Worm (Caenorhabditis elegans) whole organism, early embryonic: ENCODE data around the gene asg-2.
"Not testable (repeated sequence)": the region's sequence is repeated elsewhere in the genome, so short reads cannot be mapped to it uniquely, and the experiment has no call there.

Experiments used
- aly-1 ChIP-seq: sonication (generic microtip); optimal IDR thresholded peaks from 2 replicates; lab custom pipeline; 2016; ENCODE audit warnings: missing genetic modification characterization, missing compliant biosample characterization
- ama-1 ChIP-seq: fragments of 150-350 bp; optimal IDR thresholded peaks from 2 replicates; lab custom pipeline; 2014
- ceh-13 ChIP-seq: fragments of 200-800 bp; sonication (Bioruptor generic); optimal IDR thresholded peaks from 2 replicates; lab custom pipeline; 2018; ENCODE audit warnings: mild to moderate bottlenecking, missing genetic modification characterization, missing compliant biosample characterization
- flt-1 ChIP-seq: fragments of 200-800 bp; sonication (Bioruptor generic); IDR thresholded peaks from 2 replicates; pipeline ENCODE4 v1.3.6; 2022; ENCODE audit warnings: missing genetic modification characterization, missing compliant biosample characterization
- hmg-4 ChIP-seq: fragments of 200-800 bp; sonication (Bioruptor generic); optimal IDR thresholded peaks from 2 replicates; lab custom pipeline; 2018; ENCODE audit warnings: mild to moderate bottlenecking, missing genetic modification characterization, missing compliant biosample characterization
- pes-1 ChIP-seq: fragments of 200-800 bp; sonication (Bioruptor generic); IDR thresholded peaks from 2 replicates; pipeline ENCODE4 v1.3.6; 2022; ENCODE audit warnings: missing genetic modification reagents, missing genetic modification characterization, missing compliant biosample characterization
- scrt-1 ChIP-seq: fragments of 200-800 bp; sonication (Bioruptor generic); IDR thresholded peaks from 2 replicates; pipeline ENCODE4 v1.3.6; 2022; ENCODE audit warnings: missing genetic modification characterization, missing compliant biosample characterization
- sea-1 ChIP-seq: fragments of 200-800 bp; sonication (Bioruptor generic); conservative IDR thresholded peaks from 2 replicates; pipeline ENCODE4 v1.3.6; 2022; ENCODE audit warnings: missing genetic modification characterization, missing compliant biosample characterization
- tbx-11 ChIP-seq: fragments of 200-800 bp; sonication (Bioruptor generic); IDR thresholded peaks from 2 replicates; pipeline ENCODE4 v1.3.6; 2022; ENCODE audit warnings: missing genetic modification characterization, missing compliant biosample characterization
- tbx-37 ChIP-seq: fragments of 200-800 bp; sonication (Bioruptor generic); conservative IDR thresholded peaks from 2 replicates; pipeline ENCODE4 v1.3.6; 2022; ENCODE audit warnings: missing genetic modification reagents, missing genetic modification characterization, missing compliant biosample characterization

ce11 chrX:6868669-6869068 is 27.6 kb downstream of the asg-2 start, which contains the start of gene C53B7.6:
- not testable (repeated sequence) for TF ChIP-seq ama-1 (lab: Kevin White, UChicago); aly-1 (tag; lab: Kevin White, UChicago); tbx-11 (GFP tag; lab: Robert Waterston, UW); pes-1 (GFP tag; lab: Robert Waterston, UW); flt-1; tbx-37 (GFP tag; lab: Robert Waterston, UW); sea-1; scrt-1 (GFP tag; lab: Robert Waterston, UW); hmg-4 (GFP tag; lab: Kevin White, UChicago); ceh-13 (GFP tag; lab: Kevin White, UChicago)
